Fruit fly (Drosophila melanogaster): ENCODE data around the gene Atg14.

- TF ChIP-seq usp (GFP tag; optimal IDR thresholded peaks at IDR 0.05) (no peak), Dll (optimal IDR thresholded peaks at IDR 0.05) (no peak), pan (optimal IDR thresholded peaks at IDR 0.05) (no peak), EcR (GFP tag; optimal IDR thresholded peaks at IDR 0.05) (no peak), psq (optimal IDR thresholded peaks at IDR 0.05) (no peak), CG8478 (optimal IDR thresholded peaks at IDR 0.05) (no peak)
Measured at dm6 chr3R:29159620-29160019, 43.4 kb downstream of the Atg14 start.

All from whole organism.